Worm (Caenorhabditis elegans) whole organism, L4 larva: Measurements from ENCODE around the gene F13E6.2.

ENCODE experiments used
- F49E8.2 ChIP-seq: sonication (generic microtip); optimal IDR thresholded peaks from 2 replicates; lab custom pipeline; 2016; ENCODE audit warnings: missing compliant biosample characterization, mild to moderate bottlenecking, missing genetic modification characterization, borderline replicate concordance
- R02D3.7 ChIP-seq: fragments of 150-350 bp; sonication (generic microtip); optimal IDR thresholded peaks from 3 replicates; lab custom pipeline; 2014; ENCODE audit warnings: missing biosample characterization, missing genetic modification characterization
- ces-1 ChIP-seq: fragments of 150-350 bp; sonication (generic microtip); optimal IDR thresholded peaks from 4 replicates; lab custom pipeline; 2014; ENCODE audit warnings: missing biosample characterization, missing genetic modification reagents, missing genetic modification characterization
- dmd-6 ChIP-seq: fragments of 200-800 bp; sonication (Bioruptor generic); IDR thresholded peaks from 2 replicates; pipeline ENCODE4 v1.3.6; 2022; ENCODE audit warnings: missing genetic modification reagents, missing genetic modification characterization, missing compliant biosample characterization
- hlh-30 ChIP-seq: sonication (generic microtip); optimal IDR thresholded peaks from 2 replicates; lab custom pipeline; 2017; ENCODE audit warnings: antibody characterized with exemption, mild to moderate bottlenecking, missing genetic modification characterization, missing compliant biosample characterization; ENCODE audit not compliant: insufficient read depth
- lin-13 ChIP-seq: fragments of 150-350 bp; optimal IDR thresholded peaks from 2 replicates; lab custom pipeline; 2014; ENCODE audit warnings: missing biosample characterization, missing genetic modification reagents, missing genetic modification characterization
- lin-38 ChIP-seq: fragments of 200-800 bp; sonication (Bioruptor generic); IDR thresholded peaks from 2 replicates; pipeline ENCODE4 v1.3.6; 2022; ENCODE audit warnings: missing genetic modification reagents, missing genetic modification characterization, missing compliant biosample characterization
- mep-1 ChIP-seq: fragments of 150-350 bp; sonication (generic microtip); optimal IDR thresholded peaks from 3 replicates; lab custom pipeline; 2014; ENCODE audit warnings: missing biosample characterization, missing genetic modification characterization
- nhr-11 ChIP-seq: fragments of 150-350 bp; optimal IDR thresholded peaks from 2 replicates; lab custom pipeline; 2014; ENCODE audit warnings: missing biosample characterization, missing genetic modification characterization
- nhr-76 ChIP-seq: fragments of 150-350 bp; optimal IDR thresholded peaks from 2 replicates; lab custom pipeline; 2014; ENCODE audit warnings: missing biosample characterization, missing genetic modification characterization
- skn-1 ChIP-seq: fragments of 150-350 bp; optimal IDR thresholded peaks from 2 replicates; lab custom pipeline; 2014; ENCODE audit warnings: missing biosample characterization, missing genetic modification characterization
- unc-39 ChIP-seq: sonication (generic microtip); optimal IDR thresholded peaks from 2 replicates; lab custom pipeline; 2017; ENCODE audit warnings: missing biosample characterization, missing genetic modification characterization
- zag-1 ChIP-seq: fragments of 150-350 bp; optimal IDR thresholded peaks from 2 replicates; lab custom pipeline; 2014; ENCODE audit warnings: missing biosample characterization, missing genetic modification characterization

- TF ChIP-seq ces-1 (GFP tag; lab: Kevin White, UChicago) (no peak), F49E8.2 (tag; lab: Kevin White, UChicago) (no peak), nhr-11 (tag; lab: Kevin White, UChicago) (no peak), skn-1 (no peak), zag-1 (tag; lab: Kevin White, UChicago) (no peak), dmd-6 (no peak), mep-1 (tag; lab: Kevin White, UChicago) (no peak), unc-39 (tag; lab: Kevin White, UChicago) (no peak), lin-38 (no peak), R02D3.7 (tag; lab: Kevin White, UChicago) (no peak), nhr-76 (tag; lab: Kevin White, UChicago) (no peak), lin-13 (GFP tag; lab: Kevin White, UChicago) (no peak), hlh-30 (tag; lab: Kevin White, UChicago) (no peak)
Measured at ce11 chrX:10650103-10650502, 24.0 kb downstream of the F13E6.2 start.
